Worm (Caenorhabditis elegans) whole organism, L4 larva: ENCODE results near the gene srv-1.
A peak's percentile ranks its signal among the peaks of the same experiment; 100 is the strongest.

Experiments
- D1046.2 ChIP-seq: fragments of 200-800 bp; sonication (Bioruptor generic); IDR thresholded peaks from 2 replicates; pipeline ENCODE4 v1.3.6; 2022; ENCODE audit warnings: missing genetic modification characterization, missing compliant biosample characterization
- F37D6.2 ChIP-seq: sonication (generic microtip); optimal IDR thresholded peaks from 2 replicates; lab custom pipeline; 2016; ENCODE audit warnings: mild to moderate bottlenecking, missing genetic modification characterization, missing compliant biosample characterization
- T20F7.1 ChIP-seq: fragments of 200-800 bp; sonication (Bioruptor generic); optimal IDR thresholded peaks from 2 replicates; lab custom pipeline; 2018; ENCODE audit warnings: mild to moderate bottlenecking, missing genetic modification characterization, missing compliant biosample characterization
- Y105C5A.15 ChIP-seq: fragments of 200-800 bp; sonication (Bioruptor generic); IDR thresholded peaks from 2 replicates; pipeline ENCODE4 v1.3.6; 2022; ENCODE audit warnings: missing genetic modification characterization, missing compliant biosample characterization
- aly-2 ChIP-seq: sonication (generic microtip); optimal IDR thresholded peaks from 2 replicates; lab custom pipeline; 2018; ENCODE audit warnings: missing biosample characterization, missing genetic modification characterization
- ceh-28 ChIP-seq: fragments of 150-350 bp; optimal IDR thresholded peaks from 2 replicates; lab custom pipeline; 2014; ENCODE audit warnings: missing biosample characterization, missing genetic modification reagents, missing genetic modification characterization
- duxl-1 ChIP-seq: sonication (generic microtip); optimal IDR thresholded peaks from 2 replicates; lab custom pipeline; 2016; ENCODE audit warnings: mild to moderate bottlenecking, missing genetic modification characterization, moderate library complexity, missing compliant biosample characterization; ENCODE audit not compliant: poor library complexity
- lsy-2 ChIP-seq, 2 experiments: fragments of 150-350 bp in 1 of 2; sonication (generic microtip) in 1 of 2; optimal IDR thresholded peaks; 2 replicates each; lab custom pipeline; 2014 to 2017; ENCODE audit warnings: missing biosample characterization in 2 of 2, missing genetic modification characterization in 2 of 2
- nhr-237 ChIP-seq: sonication (generic microtip); optimal IDR thresholded peaks from 2 replicates; lab custom pipeline; 2017; ENCODE audit warnings: missing biosample characterization, missing genetic modification characterization
- nhr-48 ChIP-seq: sonication (generic microtip); optimal IDR thresholded peaks from 2 replicates; lab custom pipeline; 2016; ENCODE audit warnings: mild to moderate bottlenecking, missing genetic modification characterization, missing compliant biosample characterization
- snpc-4 ChIP-seq: fragments of 150-350 bp; optimal IDR thresholded peaks from 2 replicates; lab custom pipeline; 2014; ENCODE audit warnings: missing biosample characterization, missing genetic modification characterization
- tag-97 ChIP-seq: fragments of 200-800 bp; sonication (Bioruptor generic); IDR thresholded peaks from 2 replicates; pipeline ENCODE4 v1.3.6; 2022; ENCODE audit warnings: missing genetic modification characterization, missing compliant biosample characterization

ce11 chrIII:6898518-6898917 is 48.3 kb downstream of the srv-1 start:
- TF ChIP-seq snpc-4 (tag; lab: Kevin White, UChicago) (no peak), aly-2 (tag; lab: Kevin White, UChicago) (no peak), duxl-1 (no peak), ceh-28 (no peak), D1046.2 (GFP tag; lab: Robert Waterston, UW) (no peak), T20F7.1 (GFP tag; lab: Kevin White, UChicago) (peak; percentile 51), Y105C5A.15 (no peak), lsy-2 (tag; optimal IDR thresholded peaks at IDR 0.05; lab: Kevin White, UChicago) (peak in 1 of 2 experiments; percentile 44), nhr-237 (no peak), tag-97 (GFP tag; lab: Robert Waterston, UW) (no peak), F37D6.2 (tag; lab: Kevin White, UChicago) (no peak), nhr-48 (tag; lab: Kevin White, UChicago) (peak; percentile 47)
